Fruit fly (Drosophila melanogaster) whole organism, embryonic: ENCODE results near the gene GILT3.

Source experiments
- ATbp ChIP-seq: fragments of 200-800 bp; sonication (Bioruptor generic); optimal IDR thresholded peaks from 2 replicates; lab custom pipeline; 2017; ENCODE audit warnings: missing biosample characterization, mild to moderate bottlenecking, missing genetic modification characterization, missing genetic modification reagents
- Bgb ChIP-seq: fragments of 200-800 bp; sonication (Bioruptor generic); IDR thresholded peaks from 2 replicates; pipeline ENCODE4 v1.3.6; 2022; ENCODE audit warnings: missing biosample characterization, missing genetic modification characterization; ENCODE audit not compliant: partially characterized antibody
- CG10147 ChIP-seq: fragments of 200-800 bp; sonication (Bioruptor generic); optimal IDR thresholded peaks from 2 replicates; lab custom pipeline; 2019; ENCODE audit warnings: missing biosample characterization, mild to moderate bottlenecking, missing genetic modification characterization, moderate library complexity
- CG11085 ChIP-seq: fragments of 200-800 bp; sonication (Bioruptor generic); IDR thresholded peaks from 2 replicates; pipeline ENCODE4 v1.3.6; 2022; ENCODE audit warnings: missing biosample characterization, missing genetic modification characterization
- CG11456 ChIP-seq: fragments of 200-800 bp; sonication (Bioruptor generic); IDR thresholded peaks from 3 replicates; pipeline ENCODE4 v1.3.6; 2022; ENCODE audit warnings: missing biosample characterization, missing genetic modification characterization
- CG11504 ChIP-seq: fragments of 200-800 bp; sonication (Bioruptor generic); optimal IDR thresholded peaks from 3 replicates; lab custom pipeline; 2019; ENCODE audit warnings: missing biosample characterization, mild to moderate bottlenecking, missing genetic modification characterization, moderate library complexity
- CG13287 ChIP-seq: fragments of 200-800 bp; sonication (Bioruptor generic); IDR thresholded peaks from 2 replicates; pipeline ENCODE4 v1.3.6; 2022; ENCODE audit warnings: missing biosample characterization, missing genetic modification characterization; ENCODE audit not compliant: partially characterized antibody
- CG13424 ChIP-seq: fragments of 200-800 bp; sonication (Bioruptor generic); optimal IDR thresholded peaks from 2 replicates; lab custom pipeline; 2019; ENCODE audit warnings: missing biosample characterization, mild to moderate bottlenecking, missing genetic modification characterization, moderate library complexity
- CG15601 ChIP-seq: fragments of 200-800 bp; sonication (Bioruptor generic); optimal IDR thresholded peaks from 3 replicates; lab custom pipeline; 2019; ENCODE audit warnings: missing biosample characterization, mild to moderate bottlenecking, missing genetic modification characterization, moderate library complexity
- CG17186 ChIP-seq: fragments of 200-800 bp; sonication (Bioruptor generic); optimal IDR thresholded peaks from 3 replicates; lab custom pipeline; 2017; ENCODE audit warnings: missing biosample characterization, missing genetic modification reagents, missing genetic modification characterization
- CG18599 ChIP-seq: fragments of 200-800 bp; sonication (Bioruptor generic); optimal IDR thresholded peaks from 3 replicates; lab custom pipeline; 2017; ENCODE audit warnings: missing biosample characterization, missing genetic modification characterization, mild to moderate bottlenecking, moderate library complexity, missing genetic modification reagents
- CG2678 ChIP-seq: fragments of 200-800 bp; sonication (Bioruptor generic); optimal IDR thresholded peaks from 3 replicates; lab custom pipeline; 2019; ENCODE audit warnings: missing biosample characterization, mild to moderate bottlenecking, missing genetic modification characterization, moderate library complexity
- CG4328 ChIP-seq: fragments of 200-800 bp; sonication (Bioruptor generic); optimal IDR thresholded peaks from 3 replicates; lab custom pipeline; 2017; ENCODE audit warnings: missing biosample characterization, missing genetic modification reagents, missing genetic modification characterization
- CG6765 ChIP-seq: fragments of 200-800 bp; sonication (Bioruptor generic); optimal IDR thresholded peaks from 3 replicates; lab custom pipeline; 2017; ENCODE audit warnings: missing biosample characterization, mild to moderate bottlenecking, missing genetic modification characterization
- CG9932 ChIP-seq: fragments of 200-800 bp; sonication (Bioruptor generic); IDR thresholded peaks from 2 replicates; pipeline ENCODE4 v1.3.6; 2022; ENCODE audit warnings: missing biosample characterization, missing genetic modification characterization
- CHES-1-like ChIP-seq: fragments of 200-800 bp; sonication (Bioruptor generic); optimal IDR thresholded peaks from 2 replicates; lab custom pipeline; 2016; ENCODE audit warnings: missing biosample characterization, missing genetic modification characterization
- Dp ChIP-seq: fragments of 200-800 bp; sonication (Bioruptor generic); optimal IDR thresholded peaks from 2 replicates; lab custom pipeline; 2018; ENCODE audit warnings: missing biosample characterization, mild to moderate bottlenecking, missing genetic modification characterization, moderate library complexity
- E2f1 ChIP-seq: fragments of 200-800 bp; sonication (Bioruptor generic); IDR thresholded peaks from 2 replicates; pipeline ENCODE4 v1.3.6; 2022; ENCODE audit warnings: missing biosample characterization, missing genetic modification characterization
- Eip74EF ChIP-seq, 2 experiments: fragments of 200-800 bp in 1 of 2; fragments of >200 bp in 1 of 2; sonication (Bioruptor generic) in 1 of 2; optimal IDR thresholded peaks; 2 replicates each; lab custom pipeline; 2017 to 2019; ENCODE audit warnings: missing biosample characterization in 2 of 2, missing genetic modification characterization in 2 of 2, mild to moderate bottlenecking in 1 of 2, moderate library complexity in 1 of 2
- Ets65A ChIP-seq: fragments of 200-800 bp; sonication (Bioruptor generic); peaks from one replicate; lab custom pipeline; 2016; ENCODE audit warnings: missing biosample characterization, missing genetic modification characterization
- Hey ChIP-seq: fragments of 200-800 bp; sonication (Bioruptor generic); optimal IDR thresholded peaks from 3 replicates; lab custom pipeline; 2018; ENCODE audit warnings: missing biosample characterization, mild to moderate bottlenecking, missing genetic modification characterization
- Hr3 ChIP-seq: fragments of 200-800 bp; sonication (Bioruptor generic); optimal IDR thresholded peaks from 3 replicates; lab custom pipeline; 2016; ENCODE audit warnings: missing biosample characterization, missing genetic modification characterization
- Jarid2 ChIP-seq: fragments of 200-800 bp; sonication (Bioruptor generic); optimal IDR thresholded peaks from 3 replicates; lab custom pipeline; 2017; ENCODE audit warnings: mild to moderate bottlenecking, missing biosample characterization, missing genetic modification reagents, missing genetic modification characterization
- Lhr ChIP-seq: fragments of 200-800 bp; sonication (Bioruptor generic); optimal IDR thresholded peaks from 3 replicates; lab custom pipeline; 2017; ENCODE audit warnings: mild to moderate bottlenecking, missing biosample characterization, missing genetic modification reagents, missing genetic modification characterization
- MESR4 ChIP-seq: fragments of 200-800 bp; sonication (Bioruptor generic); optimal IDR thresholded peaks from 2 replicates; lab custom pipeline; 2018; ENCODE audit warnings: missing biosample characterization, mild to moderate bottlenecking, missing genetic modification characterization, moderate library complexity
- Mad ChIP-seq: fragments of 200-800 bp; sonication (Bioruptor generic); optimal IDR thresholded peaks from 2 replicates; lab custom pipeline; 2016; ENCODE audit warnings: missing biosample characterization, missing genetic modification characterization
- NC2α ChIP-seq: fragments of 200-800 bp; sonication (Bioruptor generic); optimal IDR thresholded peaks from 2 replicates; lab custom pipeline; 2016; ENCODE audit warnings: missing biosample characterization, missing genetic modification characterization
- Nf-YB ChIP-seq: fragments of 200-800 bp; sonication (Bioruptor generic); optimal IDR thresholded peaks from 3 replicates; lab custom pipeline; 2019; ENCODE audit warnings: missing biosample characterization, mild to moderate bottlenecking, missing genetic modification characterization, moderate library complexity
- Nf-YC ChIP-seq: fragments of 200-800 bp; optimal IDR thresholded peaks from 3 replicates; lab custom pipeline; 2019; ENCODE audit warnings: missing biosample characterization, mild to moderate bottlenecking, missing genetic modification characterization, moderate library complexity
- NfI ChIP-seq: fragments of 200-800 bp; sonication (Bioruptor generic); optimal IDR thresholded peaks from 3 replicates; lab custom pipeline; 2018; ENCODE audit warnings: missing biosample characterization, mild to moderate bottlenecking, missing genetic modification characterization, moderate library complexity
- Sox102F ChIP-seq: fragments of 200-800 bp; sonication (Bioruptor generic); optimal IDR thresholded peaks from 2 replicates; lab custom pipeline; 2018; ENCODE audit warnings: missing biosample characterization, mild to moderate bottlenecking, missing genetic modification characterization, moderate library complexity
- abd-A ChIP-seq: fragments of 200-800 bp; sonication (Bioruptor generic); optimal IDR thresholded peaks from 3 replicates; lab custom pipeline; 2019; ENCODE audit warnings: missing biosample characterization, mild to moderate bottlenecking, missing genetic modification characterization, moderate library complexity
- br ChIP-seq: fragments of >200 bp; optimal IDR thresholded peaks from 2 replicates; lab custom pipeline; 2017
- chif ChIP-seq, 2 experiments: fragments of 200-800 bp; sonication (Bioruptor generic); optimal IDR thresholded peaks; 3 replicates each; lab custom pipeline; 2016; ENCODE audit warnings: missing biosample characterization in 2 of 2, missing genetic modification characterization in 2 of 2
- chinmo ChIP-seq: fragments of 200-800 bp; sonication (Bioruptor generic); IDR thresholded peaks from 4 replicates; pipeline ENCODE4 v1.3.6; 2022; ENCODE audit warnings: missing biosample characterization, missing genetic modification characterization; ENCODE audit not compliant: partially characterized antibody
- dmrt99B ChIP-seq: fragments of 200-800 bp; sonication (Bioruptor generic); optimal IDR thresholded peaks from 2 replicates; lab custom pipeline; 2018; ENCODE audit warnings: missing biosample characterization, mild to moderate bottlenecking, missing genetic modification characterization, moderate library complexity
- gsb ChIP-seq: fragments of 200-800 bp; sonication (Bioruptor generic); IDR thresholded peaks from 2 replicates; pipeline ENCODE4 v1.3.6; 2022; ENCODE audit warnings: missing biosample characterization, missing genetic modification characterization
- lilli ChIP-seq: fragments of 200-800 bp; sonication (Bioruptor generic); optimal IDR thresholded peaks from 3 replicates; lab custom pipeline; 2016; ENCODE audit warnings: missing biosample characterization, missing genetic modification characterization
- maf-S ChIP-seq: fragments of 200-800 bp; sonication (Bioruptor generic); optimal IDR thresholded peaks from 2 replicates; lab custom pipeline; 2016; ENCODE audit warnings: missing biosample characterization, missing genetic modification characterization
- pros ChIP-seq: fragments of 200-800 bp; sonication (Bioruptor generic); optimal IDR thresholded peaks from 3 replicates; lab custom pipeline; 2019; ENCODE audit warnings: missing biosample characterization, mild to moderate bottlenecking, missing genetic modification characterization, moderate library complexity
- sd ChIP-seq: fragments of 200-800 bp; sonication (Bioruptor generic); optimal IDR thresholded peaks from 3 replicates; lab custom pipeline; 2018; ENCODE audit warnings: missing biosample characterization, mild to moderate bottlenecking, missing genetic modification characterization, moderate library complexity
- sr ChIP-seq: fragments of 200-800 bp; sonication (Bioruptor generic); IDR thresholded peaks from 3 replicates; pipeline ENCODE4 v1.3.6; 2022; ENCODE audit warnings: missing biosample characterization, missing genetic modification characterization
- stwl ChIP-seq: fragments of 200-800 bp; sonication (Bioruptor generic); optimal IDR thresholded peaks from 3 replicates; lab custom pipeline; 2018; ENCODE audit warnings: missing biosample characterization, mild to moderate bottlenecking, missing genetic modification characterization, moderate library complexity
- trem ChIP-seq: fragments of 200-800 bp; optimal IDR thresholded peaks from 3 replicates; lab custom pipeline; 2019; ENCODE audit warnings: missing biosample characterization, mild to moderate bottlenecking, missing genetic modification characterization, moderate library complexity
- ttk ChIP-seq: fragments of 200-800 bp; sonication (Bioruptor generic); IDR thresholded peaks from 2 replicates; pipeline ENCODE4 v2.1.2; 2022; ENCODE audit warnings: missing biosample characterization, missing genetic modification characterization
- unpg ChIP-seq: fragments of 200-800 bp; sonication (Bioruptor generic); optimal IDR thresholded peaks from 3 replicates; lab custom pipeline; 2018; ENCODE audit warnings: missing biosample characterization, mild to moderate bottlenecking, missing genetic modification characterization, moderate library complexity
- z ChIP-seq: fragments of 200-800 bp; sonication (Bioruptor generic); IDR thresholded peaks from 3 replicates; pipeline ENCODE4 v1.3.6; 2022; ENCODE audit warnings: missing biosample characterization, missing genetic modification characterization

GILT3 gene

dm6 chr3R:23718297-23718941, 41.3 kb downstream of the GILT3 start, which contains the start of gene nau:
Gene nau, minus strand, starts transcription at chr3R:23718357.
- TF ChIP-seq sd (tag; lab: Kevin White, UChicago), result peak; percentile 65
- 0 out of 4 replicates have a peak, but pooled peaks have one; percentile 15 for TF ChIP-seq chinmo
- peak; percentile 92 for TF ChIP-seq z (GFP tag; lab: Robert Waterston, UW)
- TF ChIP-seq CG18599 (GFP tag; lab: Kevin White, UChicago), result no peak
- TF ChIP-seq Nf-YB, result peak; percentile 80
- no peak for TF ChIP-seq E2f1 (GFP tag; lab: Robert Waterston, UW)
- peak; percentile 92 for TF ChIP-seq Ets65A (GFP tag; lab: Kevin White, UChicago)
- TF ChIP-seq abd-A, result peak; percentile 1
- no peak for TF ChIP-seq CHES-1-like
- TF ChIP-seq CG4328 (GFP tag; lab: Kevin White, UChicago), result peak; percentile 50
- TF ChIP-seq Dp (GFP tag; lab: Kevin White, UChicago), result no peak
- TF ChIP-seq br (lab: Kevin White, UChicago), result no peak
- TF ChIP-seq Nf-YC, result peak; percentile 59

- TF ChIP-seq ATbp (GFP tag; lab: Kevin White, UChicago) (no peak), CG10147 (GFP tag; lab: Kevin White, UChicago) (no peak), CG17186 (GFP tag; lab: Kevin White, UChicago) (no peak), Hey (tag; lab: Kevin White, UChicago) (no peak), sr (GFP tag; lab: Robert Waterston, UW) (no peak), Sox102F (GFP tag; lab: Kevin White, UChicago) (no peak), CG11456 (GFP tag; lab: Robert Waterston, UW) (no peak), Mad (no peak), Eip74EF (GFP tag; optimal IDR thresholded peaks at IDR 0.05; lab: Kevin White, UChicago) (no peak), CG6765 (GFP tag; lab: Kevin White, UChicago) (no peak), dmrt99B (no peak), Hr3 (GFP tag; lab: Kevin White, UChicago) (no peak), MESR4 (GFP tag; lab: Kevin White, UChicago) (no peak), ttk (GFP tag; lab: Robert Waterston, UW) (no peak), chif (GFP tag; optimal IDR thresholded peaks at IDR 0.05; lab: Kevin White, UChicago) (no peak), CG11504 (tag; lab: Kevin White, UChicago) (no peak)
Observed at dm6 chr3R:23721525-23721924, 44.4 kb downstream of the GILT3 start, which contains the start of gene CG10232. Gene CG10232, minus strand, starts transcription at chr3R:23721625.

- TF ChIP-seq ttk (GFP tag; lab: Robert Waterston, UW) (no peak), lilli (GFP tag; lab: Kevin White, UChicago) (peak; percentile 34), CG15601 (tag; lab: Kevin White, UChicago) (peak; percentile 52), maf-S (peak; percentile 9), Jarid2 (peak; percentile 1), Bgb (peak; percentile 42; the same call in 1 of the 2 replicates), CG13424 (peak; percentile 33), gsb (no peak), CG9932 (GFP tag; lab: Robert Waterston, UW) (peak; percentile 50), CG13287 (GFP tag; lab: Robert Waterston, UW) (peak; percentile 31; the same call in 1 of the 2 replicates), stwl (tag; lab: Kevin White, UChicago) (peak; percentile 77), NC2α (GFP tag; lab: Kevin White, UChicago) (no peak), NfI (GFP tag; lab: Kevin White, UChicago) (peak; percentile 45), trem (tag; lab: Kevin White, UChicago) (peak; percentile 26), unpg (GFP tag; lab: Kevin White, UChicago) (peak; percentile 23), pros (GFP tag; lab: Kevin White, UChicago) (peak; percentile 80), CG11085 (0 out of 2 replicates have a peak, but pooled peaks have one; percentile 11), CG2678 (tag; lab: Kevin White, UChicago) (peak; percentile 42), Lhr (GFP tag; lab: Kevin White, UChicago) (peak; percentile 87)
Observed at dm6 chr3R:23721936-23722335, 44.8 kb downstream of the GILT3 start.
